Worm (Caenorhabditis elegans) whole organism, L2 larva: ENCODE measurements around the gene men-1.

Experiments
- C34F6.9 ChIP-seq: fragments of 150-350 bp; optimal IDR thresholded peaks from 2 replicates; lab custom pipeline; 2014; ENCODE audit warnings: missing biosample characterization, missing genetic modification characterization
- F13H6.1 ChIP-seq: sonication (generic microtip); optimal IDR thresholded peaks from 2 replicates; lab custom pipeline; 2016; ENCODE audit warnings: missing genetic modification characterization, missing compliant biosample characterization
- R02D3.7 ChIP-seq: fragments of 150-350 bp; optimal IDR thresholded peaks from 2 replicates; lab custom pipeline; 2014; ENCODE audit warnings: missing biosample characterization, missing genetic modification characterization
- Y55F3AM.14 ChIP-seq: fragments of 200-800 bp; sonication (Bioruptor generic); optimal IDR thresholded peaks from 2 replicates; lab custom pipeline; 2018; ENCODE audit warnings: mild to moderate bottlenecking, missing genetic modification characterization, missing compliant biosample characterization
- ZK546.5 ChIP-seq: sonication (generic microtip); optimal IDR thresholded peaks from 2 replicates; lab custom pipeline; 2017; ENCODE audit warnings: missing biosample characterization, missing genetic modification characterization
- alr-1 ChIP-seq: fragments of 150-350 bp; optimal IDR thresholded peaks from 2 replicates; lab custom pipeline; 2014; ENCODE audit warnings: missing biosample characterization, missing genetic modification characterization
- aly-2 ChIP-seq: fragments of 150-350 bp; optimal IDR thresholded peaks from 2 replicates; lab custom pipeline; 2014; ENCODE audit warnings: missing biosample characterization, missing genetic modification characterization
- ama-1 ChIP-seq: fragments of 150-350 bp; optimal IDR thresholded peaks from 2 replicates; lab custom pipeline; 2018; ENCODE audit warnings: inconsistent platforms
- blmp-1 ChIP-seq: sonication (generic microtip); optimal IDR thresholded peaks from 2 replicates; lab custom pipeline; 2017; ENCODE audit warnings: missing genetic modification characterization, mild to moderate bottlenecking, missing compliant biosample characterization, antibody characterized with exemption, moderate library complexity; ENCODE audit not compliant: insufficient read depth
- ceh-82 ChIP-seq: fragments of 150-350 bp; optimal IDR thresholded peaks from 2 replicates; lab custom pipeline; 2014; ENCODE audit warnings: missing biosample characterization, missing genetic modification characterization
- egl-27 ChIP-seq: sonication (generic microtip); optimal IDR thresholded peaks from 3 replicates; lab custom pipeline; 2017; ENCODE audit warnings: missing biosample characterization, missing genetic modification reagents, missing genetic modification characterization
- elt-3 ChIP-seq: sonication (generic microtip); optimal IDR thresholded peaks from 2 replicates; lab custom pipeline; 2017; ENCODE audit warnings: missing biosample characterization, missing genetic modification characterization
- gmeb-1 ChIP-seq: fragments of 150-350 bp; optimal IDR thresholded peaks from 2 replicates; lab custom pipeline; 2014; ENCODE audit warnings: missing biosample characterization, missing genetic modification characterization
- lin-11 ChIP-seq: fragments of 150-350 bp; sonication (generic microtip); optimal IDR thresholded peaks from 2 replicates; lab custom pipeline; 2014; ENCODE audit warnings: missing biosample characterization, missing genetic modification characterization, inconsistent platforms, mixed read lengths
- lin-13 ChIP-seq: fragments of 150-350 bp; optimal IDR thresholded peaks from 2 replicates; lab custom pipeline; 2014; ENCODE audit warnings: missing biosample characterization, missing genetic modification reagents, missing genetic modification characterization
- lin-39 ChIP-seq: fragments of 150-350 bp; optimal IDR thresholded peaks from 2 replicates; lab custom pipeline; 2014; ENCODE audit warnings: missing biosample characterization, missing genetic modification reagents, missing genetic modification characterization
- lsy-2 ChIP-seq, 2 experiments: fragments of 150-350 bp in 1 of 2; sonication (generic microtip) in 1 of 2; optimal IDR thresholded peaks; 2 replicates each; lab custom pipeline; 2014 to 2017; ENCODE audit warnings: missing biosample characterization in 2 of 2, missing genetic modification characterization in 2 of 2
- mbf-1 ChIP-seq: sonication (generic microtip); optimal IDR thresholded peaks from 2 replicates; lab custom pipeline; 2017; ENCODE audit warnings: missing biosample characterization, missing genetic modification characterization
- mdl-1 ChIP-seq, 2 experiments: fragments of 150-350 bp in 1 of 2; sonication (generic microtip) in 1 of 2; optimal IDR thresholded peaks; 2 replicates each; lab custom pipeline; 2017; ENCODE audit warnings: missing biosample characterization in 2 of 2, missing genetic modification characterization in 2 of 2
- nhr-10 ChIP-seq: sonication (generic microtip); optimal IDR thresholded peaks from 2 replicates; lab custom pipeline; 2017; ENCODE audit warnings: missing biosample characterization, missing genetic modification characterization
- nhr-11 ChIP-seq: fragments of 150-350 bp; optimal IDR thresholded peaks from 2 replicates; lab custom pipeline; 2014; ENCODE audit warnings: missing biosample characterization, missing genetic modification characterization
- nhr-129 ChIP-seq: fragments of 150-350 bp; optimal IDR thresholded peaks from 2 replicates; lab custom pipeline; 2014; ENCODE audit warnings: missing biosample characterization, missing genetic modification characterization
- nhr-21 ChIP-seq: fragments of 150-350 bp; optimal IDR thresholded peaks from 2 replicates; lab custom pipeline; 2014; ENCODE audit warnings: missing biosample characterization, missing genetic modification characterization
- nhr-23 ChIP-seq: fragments of 150-350 bp; optimal IDR thresholded peaks from 2 replicates; lab custom pipeline; 2014; ENCODE audit warnings: missing biosample characterization, missing genetic modification reagents, missing genetic modification characterization
- nhr-237 ChIP-seq: fragments of 150-350 bp; optimal IDR thresholded peaks from 2 replicates; lab custom pipeline; 2014; ENCODE audit warnings: missing biosample characterization, missing genetic modification characterization
- nhr-77 ChIP-seq: fragments of 150-350 bp; optimal IDR thresholded peaks from 2 replicates; lab custom pipeline; 2014; ENCODE audit warnings: missing biosample characterization, missing genetic modification characterization
- peb-1 ChIP-seq: fragments of 150-350 bp; optimal IDR thresholded peaks from 2 replicates; lab custom pipeline; 2014; ENCODE audit warnings: missing biosample characterization, missing genetic modification characterization
- sem-4 ChIP-seq: fragments of 150-350 bp; optimal IDR thresholded peaks from 2 replicates; lab custom pipeline; 2014; ENCODE audit warnings: missing biosample characterization, missing genetic modification reagents, missing genetic modification characterization
- sma-3 ChIP-seq: sonication (generic microtip); optimal IDR thresholded peaks from 2 replicates; lab custom pipeline; 2016; ENCODE audit warnings: missing genetic modification reagents, missing genetic modification characterization, missing compliant biosample characterization
- sma-9 ChIP-seq, 2 experiments: fragments of 150-350 bp in 1 of 2; sonication (generic microtip) in 1 of 2; optimal IDR thresholded peaks; 2 replicates each; lab custom pipeline; 2014 to 2016; ENCODE audit warnings: missing genetic modification characterization in 2 of 2, mild to moderate bottlenecking in 1 of 2, missing biosample characterization in 1 of 2, missing compliant biosample characterization in 1 of 2, missing genetic modification reagents in 1 of 2, moderate library complexity in 1 of 2
- snpc-4 ChIP-seq: fragments of 150-350 bp; optimal IDR thresholded peaks from 2 replicates; lab custom pipeline; 2014; ENCODE audit warnings: missing biosample characterization, missing genetic modification characterization
- unc-39 ChIP-seq: fragments of 150-350 bp; optimal IDR thresholded peaks from 2 replicates; lab custom pipeline; 2014; ENCODE audit warnings: missing biosample characterization, missing genetic modification characterization
- unc-55 ChIP-seq: fragments of 150-350 bp; sonication (generic microtip); optimal IDR thresholded peaks from 3 replicates; lab custom pipeline; 2014; ENCODE audit warnings: missing biosample characterization, missing genetic modification reagents, missing genetic modification characterization
- unc-62 ChIP-seq: fragments of 150-350 bp; optimal IDR thresholded peaks from 2 replicates; lab custom pipeline; 2014; ENCODE audit warnings: missing biosample characterization, missing genetic modification reagents, missing genetic modification characterization
- zag-1 ChIP-seq: fragments of 150-350 bp; optimal IDR thresholded peaks from 2 replicates; lab custom pipeline; 2014; ENCODE audit warnings: missing biosample characterization, missing genetic modification characterization
- ztf-1 ChIP-seq: fragments of 200-800 bp; sonication (Bioruptor generic); conservative IDR thresholded peaks from 2 replicates; pipeline ENCODE4 v1.3.6; 2022; ENCODE audit warnings: missing genetic modification characterization, missing compliant biosample characterization
- ztf-11 ChIP-seq: sonication (generic microtip); optimal IDR thresholded peaks from 2 replicates; lab custom pipeline; 2017; ENCODE audit warnings: missing biosample characterization, missing genetic modification characterization
- ztf-4 ChIP-seq: fragments of 150-350 bp; optimal IDR thresholded peaks from 2 replicates; lab custom pipeline; 2014; ENCODE audit warnings: missing biosample characterization, missing genetic modification characterization

The men-1 gene

DNA sequence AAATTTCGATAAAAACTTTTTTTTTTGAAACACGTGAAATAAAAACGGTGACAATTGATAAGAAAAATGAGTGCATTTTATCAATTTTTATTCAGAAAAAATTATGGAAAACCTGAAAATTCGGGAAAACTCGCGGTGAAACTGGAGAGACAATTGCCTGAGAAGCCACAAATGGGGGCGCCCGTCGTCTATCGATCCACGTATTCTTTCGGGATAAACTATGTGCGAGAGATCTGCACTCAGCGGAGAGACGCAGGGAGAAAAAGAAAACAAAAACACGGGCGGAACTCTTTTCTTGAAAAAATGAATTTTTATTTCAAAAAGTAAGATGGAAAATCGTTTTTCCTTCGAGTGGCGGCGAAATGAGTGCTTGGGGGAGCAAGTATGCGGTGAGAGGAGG, at the start of gene men-1:
Gene men-1, minus strand, starts transcription at position 242 of the 400 bp plus-strand sequence.
- no peak for TF ChIP-seq ztf-1 (GFP tag; lab: Robert Waterston, UW)
- peak; percentile 19 for TF ChIP-seq C34F6.9 (tag; lab: Kevin White, UChicago)
- TF ChIP-seq zag-1 (tag; lab: Kevin White, UChicago) = no peak
- no peak for TF ChIP-seq blmp-1 (tag; lab: Kevin White, UChicago)
- TF ChIP-seq ztf-4 (tag; lab: Kevin White, UChicago) = no peak

DNA sequence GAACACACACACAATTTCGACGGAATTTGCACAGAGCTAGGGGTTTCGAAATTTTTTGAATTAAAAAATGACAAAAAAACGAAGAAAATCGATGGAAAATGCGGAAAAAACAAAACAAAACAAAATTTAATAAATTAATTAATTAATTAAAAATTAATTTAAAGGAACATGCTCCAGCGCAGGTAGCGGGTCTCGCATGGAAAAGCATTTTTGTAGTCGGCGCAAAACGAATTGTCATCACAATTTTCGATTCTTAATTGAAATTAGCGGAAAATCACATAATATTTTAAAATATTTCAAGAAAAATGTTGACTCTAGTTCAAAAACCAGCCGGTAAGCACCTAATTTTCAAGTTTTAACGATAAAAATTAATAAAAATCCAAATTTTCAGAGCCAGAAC, 42.5 kb upstream of the men-1 start, which contains the start of gene Y54G11A.3:
Gene Y54G11A.3, plus strand, starts transcription at position 213 of the 400 bp plus-strand sequence.
- TF ChIP-seq nhr-237 (tag; lab: Kevin White, UChicago) (no peak), ceh-82 (tag; lab: Kevin White, UChicago) (no peak), zag-1 (tag; lab: Kevin White, UChicago) (no peak), peb-1 (no peak), alr-1 (no peak), egl-27 (tag; lab: Kevin White, UChicago) (no peak), nhr-21 (tag; lab: Kevin White, UChicago) (no peak), lsy-2 (tag; optimal IDR thresholded peaks at IDR 0.05; lab: Kevin White, UChicago) (no peak), mdl-1 (tag; optimal IDR thresholded peaks at IDR 0.05; lab: Kevin White, UChicago) (no peak), F13H6.1 (tag; lab: Kevin White, UChicago) (no peak), nhr-10 (tag; lab: Kevin White, UChicago) (no peak), sma-9 (GFP tag; optimal IDR thresholded peaks at IDR 0.05; lab: Kevin White, UChicago) (no peak), sma-9 (tag; optimal IDR thresholded peaks at IDR 0.05; lab: Kevin White, UChicago) (no peak), unc-55 (GFP tag; lab: Kevin White, UChicago) (no peak), unc-39 (tag; lab: Kevin White, UChicago) (no peak), ztf-4 (tag; lab: Kevin White, UChicago) (no peak), gmeb-1 (no peak), mbf-1 (tag; lab: Kevin White, UChicago) (no peak), sma-3 (GFP tag; lab: Kevin White, UChicago) (no peak)

DNA sequence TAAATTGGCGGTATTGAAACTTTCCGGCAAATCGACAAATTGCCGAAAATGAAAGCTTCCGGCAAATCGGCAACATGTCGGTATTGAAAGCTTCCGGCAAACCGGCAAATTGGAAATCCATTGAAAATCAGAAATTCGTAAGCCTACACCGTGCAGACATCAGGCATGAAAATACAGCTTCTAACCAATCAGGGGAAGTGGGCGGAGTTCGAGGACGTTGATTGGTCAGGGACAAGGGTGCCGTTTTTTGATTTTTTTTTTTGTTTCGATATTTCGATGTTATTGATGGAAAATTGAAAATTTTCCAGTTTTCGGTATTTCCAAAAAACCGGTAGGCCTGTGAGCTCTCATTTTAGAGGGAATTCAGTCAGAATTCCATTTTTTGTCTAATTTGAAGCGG, 35.9 kb upstream of the men-1 start:
- TF ChIP-seq aly-2 (tag; lab: Kevin White, UChicago) (no peak), ztf-4 (tag; lab: Kevin White, UChicago) (no peak), unc-39 (tag; lab: Kevin White, UChicago) (no peak), snpc-4 (no peak), sma-3 (GFP tag; lab: Kevin White, UChicago) (no peak), blmp-1 (tag; lab: Kevin White, UChicago) (no peak), R02D3.7 (no peak), C34F6.9 (tag; lab: Kevin White, UChicago) (no peak), Y55F3AM.14 (GFP tag; lab: Kevin White, UChicago) (no peak), ama-1 (lab: Kevin White, UChicago) (no peak), ztf-1 (GFP tag; lab: Robert Waterston, UW) (no peak), ztf-11 (no peak), nhr-23 (no peak), ceh-82 (tag; lab: Kevin White, UChicago) (no peak)

DNA sequence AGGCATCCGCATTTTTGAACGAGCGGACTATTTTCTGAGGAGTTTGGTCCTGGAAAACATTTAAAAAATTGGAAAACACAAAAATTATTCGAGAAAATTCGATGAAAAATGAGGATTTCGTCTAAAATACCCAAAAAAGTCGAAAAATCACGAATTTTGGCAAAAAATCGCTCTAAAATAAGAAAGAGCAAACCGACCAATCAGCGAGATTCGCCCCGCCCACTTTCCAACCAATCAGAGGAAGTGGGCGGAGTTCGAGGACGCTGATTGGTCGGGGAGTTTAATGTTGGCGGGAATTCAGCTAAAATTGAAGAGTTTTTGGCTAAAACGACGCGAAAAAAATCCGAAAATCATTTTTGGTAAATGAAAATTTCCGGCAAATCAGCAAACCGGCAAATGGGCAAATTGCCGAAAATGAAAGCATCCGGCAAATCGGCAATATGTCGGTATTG, 35.2 kb upstream of the men-1 start, which contains the start of gene Y54G11A.1:
Gene Y54G11A.1, minus strand, starts transcription at position 51 of the 452 bp plus-strand sequence.
- TF ChIP-seq ZK546.5 (tag; lab: Kevin White, UChicago) = no peak

DNA sequence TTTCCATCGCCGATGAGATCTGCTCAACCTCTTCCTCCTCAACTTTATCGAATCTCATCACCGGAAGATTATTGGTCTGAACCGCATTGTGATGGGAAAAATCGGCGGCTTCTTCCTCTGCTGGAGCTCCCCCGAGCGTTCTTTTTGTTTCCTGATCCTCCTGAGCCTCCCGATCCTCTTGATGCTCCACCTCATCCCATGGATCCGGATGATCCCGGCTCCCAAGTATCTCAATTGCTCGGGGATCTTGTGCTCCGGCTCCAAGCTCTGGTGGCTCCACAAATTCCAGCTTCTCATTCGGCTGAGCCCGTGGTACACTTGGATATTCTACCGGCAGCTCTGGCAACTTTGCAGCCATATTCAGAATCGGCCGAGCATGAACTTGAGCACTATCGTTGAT, 24.0 kb upstream of the men-1 start:
- TF ChIP-seq nhr-129 (tag; lab: Kevin White, UChicago) = no peak
- no peak for TF ChIP-seq lin-39
- TF ChIP-seq snpc-4 = no peak
- no peak for TF ChIP-seq gmeb-1
- no peak for TF ChIP-seq blmp-1 (tag; lab: Kevin White, UChicago)
- TF ChIP-seq mbf-1 (tag; lab: Kevin White, UChicago) = no peak

DNA sequence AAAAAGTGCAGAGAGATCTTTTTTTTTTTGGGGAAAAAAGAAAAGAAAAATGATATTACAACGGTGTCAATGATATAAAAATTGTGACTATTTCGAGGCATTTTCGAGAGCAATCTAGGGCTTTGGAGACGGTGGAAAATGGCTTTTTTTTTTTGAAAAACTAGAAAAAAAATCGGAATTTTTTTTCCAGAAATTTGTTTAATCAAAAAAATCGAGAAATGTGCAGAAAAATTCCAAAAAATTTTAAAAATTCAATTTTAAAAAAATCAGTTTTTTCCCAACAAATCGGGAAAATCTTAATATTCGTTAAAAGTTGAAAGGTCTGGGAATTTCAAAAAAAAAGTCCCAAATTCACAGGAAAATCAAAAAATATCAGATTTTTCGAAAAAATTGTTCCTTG, 22.9 kb upstream of the men-1 start, which contains the start of gene Y54G11A.19:
Gene Y54G11A.19, minus strand, starts transcription at position 101 of the 400 bp plus-strand sequence.
- no peak for TF ChIP-seq R02D3.7
- TF ChIP-seq elt-3 (tag; lab: Kevin White, UChicago) = no peak
- no peak for TF ChIP-seq nhr-11 (tag; lab: Kevin White, UChicago)
- no peak for TF ChIP-seq F13H6.1 (tag; lab: Kevin White, UChicago)
- no peak for TF ChIP-seq aly-2 (tag; lab: Kevin White, UChicago)
- TF ChIP-seq mdl-1 (tag; optimal IDR thresholded peaks at IDR 0.05; lab: Kevin White, UChicago) = no peak
- TF ChIP-seq alr-1 = no peak
- no peak for TF ChIP-seq lin-39
- no peak for TF ChIP-seq mbf-1 (tag; lab: Kevin White, UChicago)
- TF ChIP-seq lin-11 (tag; lab: Kevin White, UChicago) = no peak
- TF ChIP-seq nhr-23 = no peak
- no peak for TF ChIP-seq sem-4
- TF ChIP-seq lin-13 (GFP tag; lab: Kevin White, UChicago) = no peak
- no peak for TF ChIP-seq C34F6.9 (tag; lab: Kevin White, UChicago)
- TF ChIP-seq nhr-129 (tag; lab: Kevin White, UChicago) = no peak
- TF ChIP-seq nhr-77 = no peak
- no peak for TF ChIP-seq unc-62 (GFP tag; lab: Kevin White, UChicago)
- TF ChIP-seq, all 48 proteins: peak for 0
